Fruit fly (Drosophila melanogaster) whole organism, embryonic: ENCODE measurements around the gene zld.

Source experiments
- CG13894 ChIP-seq: fragments of 200-800 bp; sonication (Bioruptor generic); optimal IDR thresholded peaks from 3 replicates; lab custom pipeline; 2018; ENCODE audit warnings: missing biosample characterization, mild to moderate bottlenecking, missing genetic modification characterization, moderate library complexity
- CG2199 ChIP-seq: fragments of 200-800 bp; sonication (Bioruptor generic); IDR thresholded peaks from 3 replicates; pipeline ENCODE4 v1.3.6; 2022; ENCODE audit warnings: missing biosample characterization, missing genetic modification characterization
- CG3995 ChIP-seq: fragments of 200-800 bp; sonication (Bioruptor generic); optimal IDR thresholded peaks from 3 replicates; lab custom pipeline; 2016; ENCODE audit warnings: missing biosample characterization, missing genetic modification characterization
- CrebB ChIP-seq: fragments of 200-800 bp; sonication (Bioruptor generic); optimal IDR thresholded peaks from 3 replicates; lab custom pipeline; 2018; ENCODE audit warnings: missing biosample characterization, mild to moderate bottlenecking, missing genetic modification characterization
- Deaf1 ChIP-seq: fragments of 200-800 bp; optimal IDR thresholded peaks from 3 replicates; lab custom pipeline; 2019; ENCODE audit warnings: missing biosample characterization, mild to moderate bottlenecking, missing genetic modification characterization, moderate library complexity
- ERR ChIP-seq: fragments of 200-800 bp; sonication (Bioruptor generic); optimal IDR thresholded peaks from 2 replicates; lab custom pipeline; 2016; ENCODE audit warnings: missing biosample characterization, missing genetic modification characterization
- Pdp1 ChIP-seq, 2 experiments: fragments of 200-800 bp; sonication (Bioruptor generic); optimal IDR thresholded peaks; 3 replicates each; lab custom pipeline; 2016; ENCODE audit warnings: missing biosample characterization in 2 of 2, missing genetic modification characterization in 2 of 2, mild to moderate bottlenecking in 1 of 2, moderate library complexity in 1 of 2
- cg ChIP-seq: fragments of 200-800 bp; sonication (Bioruptor generic); optimal IDR thresholded peaks from 3 replicates; lab custom pipeline; 2019; ENCODE audit warnings: missing biosample characterization, mild to moderate bottlenecking, missing genetic modification characterization, moderate library complexity
- crol ChIP-seq: fragments of 200-800 bp; sonication (Bioruptor generic); IDR thresholded peaks from 2 replicates; pipeline ENCODE4 v1.3.6; 2022; ENCODE audit warnings: missing biosample characterization, missing genetic modification characterization
- tll ChIP-seq, 2 experiments: fragments of 200-800 bp in 1 of 2; fragments of >200 bp in 1 of 2; sonication (Bioruptor generic) in 1 of 2; optimal IDR thresholded peaks; 2 replicates each; lab custom pipeline; 2017 to 2019; ENCODE audit warnings: missing biosample characterization in 2 of 2, missing genetic modification characterization in 2 of 2, mild to moderate bottlenecking in 1 of 2, moderate library complexity in 1 of 2
- unpg ChIP-seq: fragments of 200-800 bp; sonication (Bioruptor generic); optimal IDR thresholded peaks from 3 replicates; lab custom pipeline; 2018; ENCODE audit warnings: missing biosample characterization, mild to moderate bottlenecking, missing genetic modification characterization, moderate library complexity
- z ChIP-seq: fragments of 200-800 bp; sonication (Bioruptor generic); IDR thresholded peaks from 3 replicates; pipeline ENCODE4 v1.3.6; 2022; ENCODE audit warnings: missing biosample characterization, missing genetic modification characterization

Gene zld

dm6 chrX:19717988-19718973, 65.1 kb downstream of the zld start, which contains the start of gene CG12531 (continued):
- TF ChIP-seq crol (GFP tag; lab: Robert Waterston, UW) (peak; percentile 10; the same call in 1 of the 2 replicates), Pdp1 (GFP tag; optimal IDR thresholded peaks at IDR 0.05; lab: Kevin White, UChicago) (peak in 1 of 2 experiments; percentile 57), cg (peak; percentile 61), CG13894 (tag; lab: Kevin White, UChicago) (peak; percentile 24), CrebB (tag; lab: Kevin White, UChicago) (no peak), CG3995 (peak; percentile 5)

dm6 chrX:19717041-19717440, 66.3 kb downstream of the zld start:
- TF ChIP-seq tll (GFP tag; optimal IDR thresholded peaks at IDR 0.05; lab: Kevin White, UChicago) (no peak), unpg (GFP tag; lab: Kevin White, UChicago) (no peak), ERR (no peak), crol (GFP tag; lab: Robert Waterston, UW) (peak; percentile 75; the same call in 1 of the 2 replicates), CG2199 (GFP tag; lab: Robert Waterston, UW) (peak; percentile 54; the same call in 2 of the 3 replicates), Deaf1 (peak; percentile 10), z (GFP tag; lab: Robert Waterston, UW) (0 out of 3 replicates have a peak, but pooled peaks have one; percentile 45)
